Worm (Caenorhabditis elegans): ENCODE data around the gene tag-123.

ce11 chrX:8390508-8390907, 31.3 kb downstream of the tag-123 start:
- TF ChIP-seq aly-2 (tag; optimal IDR thresholded peaks at IDR 0.05): no peak
- no peak for TF ChIP-seq nhr-77 (tag; optimal IDR thresholded peaks at IDR 0.05)
- TF ChIP-seq ceh-82 (tag; optimal IDR thresholded peaks at IDR 0.05): no peak
- no peak for TF ChIP-seq ztf-11 (tag; optimal IDR thresholded peaks at IDR 0.05)

All from whole organism, L3 larva.